Fruit fly (Drosophila melanogaster): ENCODE results near the gene CG33722.
A peak's percentile ranks its signal among the peaks of the same experiment; 100 is the strongest.

CG33722 gene

DNA sequence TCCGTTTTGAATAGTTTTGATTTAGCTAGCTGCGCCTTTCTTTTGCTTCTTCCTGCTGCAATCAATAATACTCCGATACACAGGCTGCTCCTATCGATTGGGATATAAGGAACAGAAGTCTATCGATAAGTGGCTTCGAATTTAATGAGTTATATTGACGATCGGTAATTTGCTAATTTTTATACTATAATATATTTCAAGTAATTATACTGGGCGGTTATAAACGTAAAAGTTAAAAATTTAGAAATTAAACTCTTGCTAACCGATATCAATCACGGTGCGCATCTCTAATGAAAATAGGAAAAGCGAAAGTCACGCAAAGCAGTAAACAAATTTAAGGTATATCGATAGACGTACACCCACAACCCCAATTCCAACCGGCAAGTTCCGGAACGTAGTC is at the start of gene CG33722, which contains the start of the genes CG9636 and CG18749 (continued):
- no peak for TF ChIP-seq CG4282 (GFP tag; optimal IDR thresholded peaks at IDR 0.05)
- TF ChIP-seq ftz-f1 (GFP tag; optimal IDR thresholded peaks at IDR 0.05), result no peak
- no peak for TF ChIP-seq bab2 (GFP tag; optimal IDR thresholded peaks at IDR 0.05)
- TF ChIP-seq CG34224 (GFP tag; IDR thresholded peaks at IDR 0.05; ENCODE audit: partially characterized antibody), result peak; percentile 97
- TF ChIP-seq Six4 (GFP tag; optimal IDR thresholded peaks at IDR 0.05), result peak; percentile 54
- 0 out of 4 replicates have a peak, but pooled peaks have one; percentile 31 for TF ChIP-seq Gug (GFP tag; IDR thresholded peaks at IDR 0.05)
- TF ChIP-seq HHEX (GFP tag; optimal IDR thresholded peaks at IDR 0.05), result peak; percentile 44
- TF ChIP-seq bowl (GFP tag; IDR thresholded peaks at IDR 0.05), result 0 out of 2 replicates have a peak, but pooled peaks have one; percentile 34
- 0 out of 2 replicates have a peak, but pooled peaks have one; percentile 42 for TF ChIP-seq ranshi (GFP tag; IDR thresholded peaks at IDR 0.05)
- peak; percentile 59; the same call in 1 of the 2 replicates for TF ChIP-seq klu (GFP tag; IDR thresholded peaks at IDR 0.05)
- peak; percentile 60 for TF ChIP-seq CG12299 (tag; optimal IDR thresholded peaks at IDR 0.05)
- no peak for TF ChIP-seq h (optimal IDR thresholded peaks at IDR 0.05)
- no peak for TF ChIP-seq Mes4 (GFP tag; optimal IDR thresholded peaks at IDR 0.05)
- peak; percentile 81 for TF ChIP-seq Sry-δ (GFP tag; optimal IDR thresholded peaks at IDR 0.05)
- peak; percentile 72 for TF ChIP-seq CG8388 (GFP tag; optimal IDR thresholded peaks at IDR 0.05)
- no peak for TF ChIP-seq ham (GFP tag; IDR thresholded peaks at IDR 0.05)
- peak; percentile 74 for TF ChIP-seq CG31441 (GFP tag; IDR thresholded peaks at IDR 0.05)
- peak; percentile 66 for TF ChIP-seq CG10979 (tag; optimal IDR thresholded peaks at IDR 0.05)
- TF ChIP-seq mam (GFP tag; optimal IDR thresholded peaks at IDR 0.05), result peak; percentile 48
- peak; percentile 94 for TF ChIP-seq hb (GFP tag; IDR thresholded peaks at IDR 0.05; ENCODE audit: partially characterized antibody)
- TF ChIP-seq D (optimal IDR thresholded peaks at IDR 0.05), result no peak
- TF ChIP-seq D (GFP tag; optimal IDR thresholded peaks at IDR 0.05), result peak; percentile 10
- peak; percentile 55 for TF ChIP-seq CG8281 (tag; optimal IDR thresholded peaks at IDR 0.05)
- TF ChIP-seq CG2129 (GFP tag; IDR thresholded peaks at IDR 0.05; ENCODE audit: partially characterized antibody), result peak; percentile 95
- TF ChIP-seq CG11723 (GFP tag; optimal IDR thresholded peaks at IDR 0.05), result peak; percentile 55
- TF ChIP-seq CG33213 (GFP tag; optimal IDR thresholded peaks at IDR 0.05), result peak; percentile 30
- 0 out of 3 replicates have a peak, but pooled peaks have one; percentile 46 for TF ChIP-seq otp (GFP tag; IDR thresholded peaks at IDR 0.05)
- peak; percentile 48; the same call in 1 of the 2 replicates for TF ChIP-seq al (GFP tag; IDR thresholded peaks at IDR 0.05)
- peak; percentile 20 for TF ChIP-seq Dip3 (GFP tag; optimal IDR thresholded peaks at IDR 0.05)
- peak; percentile 10 for TF ChIP-seq CTCF (GFP tag; optimal IDR thresholded peaks at IDR 0.05)
- no peak for TF ChIP-seq CG8089 (GFP tag; optimal IDR thresholded peaks at IDR 0.05)
- TF ChIP-seq repo (GFP tag; optimal IDR thresholded peaks at IDR 0.05), result no peak
- peak; percentile 98 for TF ChIP-seq Scr (GFP tag; IDR thresholded peaks at IDR 0.05; ENCODE audit: partially characterized antibody)
- no peak for TF ChIP-seq Hr78 (GFP tag; optimal IDR thresholded peaks at IDR 0.05)
- peak; percentile 16 for TF ChIP-seq pros (GFP tag; optimal IDR thresholded peaks at IDR 0.05)
- TF ChIP-seq lola (GFP tag; optimal IDR thresholded peaks at IDR 0.05), result peak in 1 of 3 experiments; percentile 71
- no peak for TF ChIP-seq CG8944 (GFP tag; optimal IDR thresholded peaks at IDR 0.05)
- peak; percentile 47 for TF ChIP-seq CG4820 (GFP tag; optimal IDR thresholded peaks at IDR 0.05)
- no peak for TF ChIP-seq Trl (optimal IDR thresholded peaks at IDR 0.05)
- TF ChIP-seq Trl (GFP tag; optimal IDR thresholded peaks at IDR 0.05), result peak; percentile 48
- peak; percentile 52 for TF ChIP-seq bcd (GFP tag; optimal IDR thresholded peaks at IDR 0.05)
- peak; percentile 50 for TF ChIP-seq nau (GFP tag; optimal IDR thresholded peaks at IDR 0.05)
- no peak for TF ChIP-seq CG7786 (GFP tag; optimal IDR thresholded peaks at IDR 0.05)
- TF ChIP-seq row (GFP tag; IDR thresholded peaks at IDR 0.05), result peak; percentile 90
- peak in 1 of 2 experiments; percentile 38 for TF ChIP-seq chif (GFP tag; optimal IDR thresholded peaks at IDR 0.05)
- no peak for TF ChIP-seq CG2889 (GFP tag; IDR thresholded peaks at IDR 0.05)
- peak; percentile 64; the same call in 2 of the 3 replicates for TF ChIP-seq CG11695 (GFP tag; IDR thresholded peaks at IDR 0.05)
- TF ChIP-seq ind (GFP tag; optimal IDR thresholded peaks at IDR 0.05), result peak; percentile 71
- TF ChIP-seq Tbp (GFP tag; optimal IDR thresholded peaks at IDR 0.05), result no peak
- TF ChIP-seq CG7271 (tag; optimal IDR thresholded peaks at IDR 0.05), result peak; percentile 61
- peak; percentile 76 for TF ChIP-seq gcm (GFP tag; optimal IDR thresholded peaks at IDR 0.05)
- peak; percentile 15 for TF ChIP-seq tio (GFP tag; optimal IDR thresholded peaks at IDR 0.05)
